Fruit fly (Drosophila melanogaster): ENCODE data around the gene CG17167.

Gene CG17167

DNA sequence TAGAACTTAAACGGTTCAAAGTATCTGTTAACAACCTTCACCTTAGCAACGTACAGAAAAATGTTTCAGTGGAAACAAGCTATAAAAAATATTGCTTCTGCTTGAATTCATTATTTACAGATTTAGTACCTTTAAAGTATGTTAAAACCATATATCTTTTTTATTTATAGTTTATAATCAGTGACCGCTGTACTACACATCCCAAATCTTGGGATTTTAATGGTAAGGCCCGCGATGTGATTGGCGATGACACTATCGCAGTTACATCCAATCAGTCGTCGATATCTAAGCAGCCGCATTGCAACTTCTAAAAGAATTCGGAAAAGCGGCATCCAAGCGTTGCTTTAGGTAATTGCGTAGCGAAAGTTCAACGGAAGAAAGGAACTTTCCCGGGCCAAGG lies 29.1 kb downstream of the CG17167 start:
- TF ChIP-seq Ets96B (tag; optimal IDR thresholded peaks at IDR 0.05) (no peak), svp (GFP tag) (peak; percentile 34)

DNA sequence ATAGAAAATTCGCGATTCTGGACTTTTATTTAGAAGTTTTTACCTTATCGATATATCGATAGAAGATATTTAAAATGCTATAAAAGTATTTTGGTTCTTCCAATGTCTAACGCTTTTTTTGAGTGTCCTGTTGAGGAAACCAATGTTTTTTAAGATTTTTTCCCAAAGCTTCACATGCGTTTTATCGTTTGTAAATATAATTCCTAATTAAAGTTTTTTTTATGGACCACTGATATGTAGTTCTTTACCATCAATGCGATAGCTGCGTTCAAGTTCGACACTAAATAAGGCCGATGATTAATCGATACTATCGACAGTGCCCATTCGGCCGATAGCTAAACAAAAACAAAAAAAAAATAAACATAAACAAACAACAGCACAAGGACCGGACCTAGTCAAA lies 37.6 kb downstream of the CG17167 start, which contains the start of gene ATbp:
ATbp (plus strand) TSS at position 312 of the 400 bp plus-strand sequence.
- TF ChIP-seq CG34406 (GFP tag; optimal IDR thresholded peaks at IDR 0.05) (no peak), topi (GFP tag; optimal IDR thresholded peaks at IDR 0.05) (peak; percentile 15), Sox15 (GFP tag; optimal IDR thresholded peaks at IDR 0.05) (no peak), CG6854 (GFP tag; optimal IDR thresholded peaks at IDR 0.05) (no peak), Ets21C (GFP tag; optimal IDR thresholded peaks at IDR 0.05) (no peak), Hr38 (GFP tag; optimal IDR thresholded peaks at IDR 0.05) (no peak), pdm3 (GFP tag; optimal IDR thresholded peaks at IDR 0.05) (no peak), Blimp-1 (GFP tag; optimal IDR thresholded peaks at IDR 0.05) (no peak), vri (GFP tag; optimal IDR thresholded peaks at IDR 0.05) (no peak), CG8632 (GFP tag; optimal IDR thresholded peaks at IDR 0.05) (no peak), Hr4 (GFP tag; optimal IDR thresholded peaks at IDR 0.05) (no peak), ss (GFP tag; optimal IDR thresholded peaks at IDR 0.05) (no peak), CG3032 (tag; optimal IDR thresholded peaks at IDR 0.05) (peak; percentile 12), CG6163 (GFP tag; IDR thresholded peaks at IDR 0.05) (no peak), CG8119 (GFP tag; IDR thresholded peaks at IDR 0.05) (no peak), Smox (GFP tag; optimal IDR thresholded peaks at IDR 0.05) (no peak), CG10631 (GFP tag; optimal IDR thresholded peaks at IDR 0.05) (peak; percentile 3), CG7368 (GFP tag; optimal IDR thresholded peaks at IDR 0.05) (no peak), Ets96B (tag; optimal IDR thresholded peaks at IDR 0.05) (no peak), Sox14 (GFP tag; optimal IDR thresholded peaks at IDR 0.05) (peak; percentile 37), CG16779 (tag; optimal IDR thresholded peaks at IDR 0.05) (no peak), lz (GFP tag; optimal IDR thresholded peaks at IDR 0.05) (peak; percentile 16), CG6276 (GFP tag; optimal IDR thresholded peaks at IDR 0.05) (no peak), salr (GFP tag; optimal IDR thresholded peaks at IDR 0.05) (no peak), Gug (GFP tag; IDR thresholded peaks at IDR 0.05) (no peak), CG3919 (GFP tag; optimal IDR thresholded peaks at IDR 0.05) (no peak), CG31627 (GFP tag; optimal IDR thresholded peaks at IDR 0.05) (peak; percentile 19), CG4318 (GFP tag; optimal IDR thresholded peaks at IDR 0.05) (no peak), fd59A (GFP tag; optimal IDR thresholded peaks at IDR 0.05) (no peak), dsx (GFP tag; optimal IDR thresholded peaks at IDR 0.05; ENCODE audit: poor library complexity, severe bottlenecking) (no peak), spab (GFP tag; optimal IDR thresholded peaks at IDR 0.05) (no peak), CG6792 (GFP tag; optimal IDR thresholded peaks at IDR 0.05) (no peak), Hr39 (GFP tag; optimal IDR thresholded peaks at IDR 0.05) (peak; percentile 31), Lpt (GFP tag; optimal IDR thresholded peaks at IDR 0.05) (no peak), CG1621 (tag; optimal IDR thresholded peaks at IDR 0.05) (no peak), CG9139 (GFP tag; optimal IDR thresholded peaks at IDR 0.05) (no peak), acj6 (GFP tag; optimal IDR thresholded peaks at IDR 0.05) (no peak), Sox102F (GFP tag; optimal IDR thresholded peaks at IDR 0.05) (no peak), svp (GFP tag) (no peak), CG10669 (GFP tag; optimal IDR thresholded peaks at IDR 0.05) (no peak), dac (GFP tag; optimal IDR thresholded peaks at IDR 0.05) (no peak), CG11762 (GFP tag; optimal IDR thresholded peaks at IDR 0.05; ENCODE audit: insufficient read depth) (no peak), CG32006 (GFP tag; optimal IDR thresholded peaks at IDR 0.05) (no peak), OdsH (GFP tag; optimal IDR thresholded peaks at IDR 0.05) (no peak), Eip93F (GFP tag; optimal IDR thresholded peaks at IDR 0.05) (no peak), CG8319 (GFP tag; optimal IDR thresholded peaks at IDR 0.05) (no peak), CG6808 (GFP tag; optimal IDR thresholded peaks at IDR 0.05) (no peak), CG11902 (GFP tag; optimal IDR thresholded peaks at IDR 0.05) (no peak), net (GFP tag; optimal IDR thresholded peaks at IDR 0.05) (no peak), fkh (GFP tag; optimal IDR thresholded peaks at IDR 0.05) (peak; percentile 64)
